Fruit fly (Drosophila melanogaster) whole organism, prepupa: ENCODE measurements around the gene CG11699.

Experiments
- Blimp-1 ChIP-seq: fragments of 200-800 bp; sonication (Bioruptor generic); optimal IDR thresholded peaks from 3 replicates; lab custom pipeline; 2017; ENCODE audit warnings: missing biosample characterization, missing genetic modification characterization, mild to moderate bottlenecking, moderate library complexity, missing genetic modification reagents
- CG10631 ChIP-seq: fragments of 200-800 bp; sonication (Bioruptor generic); optimal IDR thresholded peaks from 2 replicates; lab custom pipeline; 2016; ENCODE audit warnings: missing biosample characterization, missing genetic modification characterization
- CG11294 ChIP-seq: fragments of 200-800 bp; sonication (Bioruptor generic); IDR thresholded peaks from 2 replicates; pipeline ENCODE4 v1.3.6; 2022; ENCODE audit warnings: missing biosample characterization, missing genetic modification characterization
- CG15336 ChIP-seq: fragments of 200-800 bp; sonication (Bioruptor generic); IDR thresholded peaks from 2 replicates; pipeline ENCODE4 v1.3.6; 2022; ENCODE audit warnings: missing biosample characterization, missing genetic modification characterization
- CG1621 ChIP-seq: fragments of 200-800 bp; sonication (Bioruptor generic); optimal IDR thresholded peaks from 3 replicates; lab custom pipeline; 2018; ENCODE audit warnings: missing biosample characterization, mild to moderate bottlenecking, missing genetic modification characterization
- CG16779 ChIP-seq: fragments of 200-800 bp; sonication (Bioruptor generic); optimal IDR thresholded peaks from 3 replicates; lab custom pipeline; 2017; ENCODE audit warnings: missing biosample characterization, mild to moderate bottlenecking, missing genetic modification characterization
- CG3032 ChIP-seq: fragments of 200-800 bp; optimal IDR thresholded peaks from 2 replicates; lab custom pipeline; 2019; ENCODE audit warnings: missing biosample characterization, mild to moderate bottlenecking, missing genetic modification characterization, moderate library complexity
- CG31627 ChIP-seq: fragments of 200-800 bp; sonication (Bioruptor generic); optimal IDR thresholded peaks from 3 replicates; lab custom pipeline; 2016; ENCODE audit warnings: missing biosample characterization, missing genetic modification characterization
- CG32006 ChIP-seq: fragments of 200-800 bp; sonication (Bioruptor generic); optimal IDR thresholded peaks from 3 replicates; lab custom pipeline; 2017; ENCODE audit warnings: missing biosample characterization, mild to moderate bottlenecking, missing genetic modification characterization
- CG3919 ChIP-seq: fragments of 200-800 bp; sonication (Bioruptor generic); optimal IDR thresholded peaks from 3 replicates; lab custom pipeline; 2016; ENCODE audit warnings: missing biosample characterization, missing genetic modification characterization
- CG4318 ChIP-seq: fragments of 200-800 bp; sonication (Bioruptor generic); optimal IDR thresholded peaks from 3 replicates; lab custom pipeline; 2017; ENCODE audit warnings: missing biosample characterization, mild to moderate bottlenecking, missing genetic modification characterization
- CG6163 ChIP-seq: fragments of 200-800 bp; sonication (Bioruptor generic); IDR thresholded peaks from 3 replicates; pipeline ENCODE4 v1.3.6; 2022; ENCODE audit warnings: missing biosample characterization, missing genetic modification characterization
- CG6276 ChIP-seq: fragments of 200-800 bp; sonication (Bioruptor generic); optimal IDR thresholded peaks from 2 replicates; lab custom pipeline; 2017; ENCODE audit warnings: missing biosample characterization, mild to moderate bottlenecking, missing genetic modification characterization
- CG6792 ChIP-seq: fragments of 200-800 bp; sonication (Bioruptor generic); optimal IDR thresholded peaks from 3 replicates; lab custom pipeline; 2016; ENCODE audit warnings: missing biosample characterization, missing genetic modification characterization
- CG6808 ChIP-seq: fragments of 200-800 bp; sonication (Bioruptor generic); optimal IDR thresholded peaks from 3 replicates; lab custom pipeline; 2017; ENCODE audit warnings: missing biosample characterization, missing genetic modification characterization, mild to moderate bottlenecking, moderate library complexity, missing genetic modification reagents
- CG6854 ChIP-seq: fragments of 200-800 bp; sonication (Bioruptor generic); optimal IDR thresholded peaks from 2 replicates; lab custom pipeline; 2017; ENCODE audit warnings: missing biosample characterization, mild to moderate bottlenecking, missing genetic modification characterization
- CG7368 ChIP-seq: fragments of 200-800 bp; sonication (Bioruptor generic); optimal IDR thresholded peaks from 3 replicates; lab custom pipeline; 2016; ENCODE audit warnings: missing biosample characterization, missing genetic modification characterization
- CG8119 ChIP-seq: fragments of 200-800 bp; sonication (Bioruptor generic); IDR thresholded peaks from 3 replicates; pipeline ENCODE4 v1.3.6; 2022; ENCODE audit warnings: missing biosample characterization, missing genetic modification characterization
- CG8319 ChIP-seq: fragments of 200-800 bp; sonication (Bioruptor generic); optimal IDR thresholded peaks from 3 replicates; lab custom pipeline; 2016; ENCODE audit warnings: missing biosample characterization, missing genetic modification characterization
- CG8632 ChIP-seq: fragments of 200-800 bp; sonication (Bioruptor generic); optimal IDR thresholded peaks from 3 replicates; lab custom pipeline; 2016; ENCODE audit warnings: missing biosample characterization, missing genetic modification characterization
- CG9139 ChIP-seq: fragments of 200-800 bp; sonication (Bioruptor generic); optimal IDR thresholded peaks from 3 replicates; lab custom pipeline; 2017; ENCODE audit warnings: missing biosample characterization, mild to moderate bottlenecking, missing genetic modification characterization
- Eip75B ChIP-seq: fragments of 200-800 bp; sonication (Bioruptor generic); optimal IDR thresholded peaks from 3 replicates; lab custom pipeline; 2016; ENCODE audit warnings: missing biosample characterization, missing genetic modification characterization
- Eip78C ChIP-seq: fragments of 200-800 bp; sonication (Bioruptor generic); peaks from one replicate; lab custom pipeline; 2016; ENCODE audit warnings: missing biosample characterization, missing genetic modification characterization
- Ets21C ChIP-seq: fragments of 200-800 bp; sonication (Bioruptor generic); optimal IDR thresholded peaks from 3 replicates; lab custom pipeline; 2016; ENCODE audit warnings: missing biosample characterization, missing genetic modification characterization
- Ets96B ChIP-seq: fragments of 200-800 bp; optimal IDR thresholded peaks from 2 replicates; lab custom pipeline; 2019; ENCODE audit warnings: missing biosample characterization, mild to moderate bottlenecking, missing genetic modification characterization, moderate library complexity
- Gug ChIP-seq: fragments of 200-800 bp; sonication (Bioruptor generic); IDR thresholded peaks from 2 replicates; pipeline ENCODE4 v1.3.6; 2022; ENCODE audit warnings: missing biosample characterization, missing genetic modification characterization
- Hr38 ChIP-seq: sonication (Bioruptor generic); optimal IDR thresholded peaks from 2 replicates; lab custom pipeline; 2016; ENCODE audit warnings: missing biosample characterization, missing genetic modification characterization
- Lpt ChIP-seq: fragments of 200-800 bp; sonication (Bioruptor generic); optimal IDR thresholded peaks from 3 replicates; lab custom pipeline; 2016; ENCODE audit warnings: missing biosample characterization, missing genetic modification characterization
- Met ChIP-seq: fragments of 200-800 bp; sonication (Bioruptor generic); optimal IDR thresholded peaks from 3 replicates; lab custom pipeline; 2016; ENCODE audit warnings: missing biosample characterization, missing genetic modification characterization
- OdsH ChIP-seq: fragments of 200-800 bp; sonication (Bioruptor generic); optimal IDR thresholded peaks from 3 replicates; lab custom pipeline; 2016; ENCODE audit warnings: missing biosample characterization, missing genetic modification characterization
- Sox102F ChIP-seq: fragments of 200-800 bp; sonication (Bioruptor generic); optimal IDR thresholded peaks from 2 replicates; lab custom pipeline; 2016; ENCODE audit warnings: missing biosample characterization, mild to moderate bottlenecking, missing genetic modification characterization
- Sox15 ChIP-seq: fragments of 200-800 bp; sonication (Bioruptor generic); optimal IDR thresholded peaks from 3 replicates; lab custom pipeline; 2016; ENCODE audit warnings: missing biosample characterization, missing genetic modification characterization
- achi ChIP-seq: fragments of 200-800 bp; sonication (Bioruptor generic); optimal IDR thresholded peaks from 3 replicates; lab custom pipeline; 2016; ENCODE audit warnings: missing biosample characterization, missing genetic modification characterization
- acj6 ChIP-seq: fragments of 200-800 bp; sonication (Bioruptor generic); optimal IDR thresholded peaks from 3 replicates; lab custom pipeline; 2016; ENCODE audit warnings: missing biosample characterization, missing genetic modification characterization
- cyc ChIP-seq: fragments of 200-800 bp; sonication (Bioruptor generic); optimal IDR thresholded peaks from 3 replicates; lab custom pipeline; 2016; ENCODE audit warnings: missing biosample characterization, missing genetic modification characterization
- dsx ChIP-seq: fragments of 200-800 bp; optimal IDR thresholded peaks from 3 replicates; lab custom pipeline; 2019; ENCODE audit warnings: missing biosample characterization, mild to moderate bottlenecking, missing genetic modification characterization, moderate library complexity; ENCODE audit not compliant: poor library complexity, severe bottlenecking
- eg ChIP-seq: fragments of 200-800 bp; sonication (Bioruptor generic); IDR thresholded peaks from 3 replicates; pipeline ENCODE4 v1.3.6; 2022; ENCODE audit warnings: missing biosample characterization, missing genetic modification characterization
- esn ChIP-seq: fragments of 200-800 bp; sonication (Bioruptor generic); optimal IDR thresholded peaks from 2 replicates; lab custom pipeline; 2016; ENCODE audit warnings: missing biosample characterization, mild to moderate bottlenecking, missing genetic modification characterization, moderate library complexity
- fd59A ChIP-seq: fragments of 200-800 bp; sonication (Bioruptor generic); optimal IDR thresholded peaks from 2 replicates; lab custom pipeline; 2017; ENCODE audit warnings: missing biosample characterization, mild to moderate bottlenecking, missing genetic modification characterization, missing genetic modification reagents
- lz ChIP-seq: fragments of 200-800 bp; sonication (Bioruptor generic); optimal IDR thresholded peaks from 3 replicates; lab custom pipeline; 2016; ENCODE audit warnings: missing biosample characterization, missing genetic modification characterization
- net ChIP-seq: fragments of 200-800 bp; sonication (Bioruptor generic); optimal IDR thresholded peaks from 3 replicates; lab custom pipeline; 2016; ENCODE audit warnings: missing biosample characterization, missing genetic modification characterization
- pdm3 ChIP-seq: fragments of 200-800 bp; sonication (Bioruptor generic); optimal IDR thresholded peaks from 3 replicates; lab custom pipeline; 2016; ENCODE audit warnings: missing biosample characterization, missing genetic modification characterization
- salr ChIP-seq, 2 experiments: fragments of 200-800 bp; sonication (Bioruptor generic); optimal IDR thresholded peaks; 3 replicates each; lab custom pipeline; 2016 to 2018; ENCODE audit warnings: missing biosample characterization in 2 of 2, missing genetic modification characterization in 2 of 2, mild to moderate bottlenecking in 1 of 2
- spab ChIP-seq: fragments of 200-800 bp; sonication (Bioruptor generic); optimal IDR thresholded peaks from 2 replicates; lab custom pipeline; 2017; ENCODE audit warnings: missing biosample characterization, mild to moderate bottlenecking, missing genetic modification characterization, missing genetic modification reagents
- ss ChIP-seq, 2 experiments: fragments of 200-800 bp; sonication (Bioruptor generic); optimal IDR thresholded peaks; 2 replicates in 1 of 2; 3 replicates in 1 of 2; lab custom pipeline; 2017 to 2018; ENCODE audit warnings: mild to moderate bottlenecking in 2 of 2, missing biosample characterization in 2 of 2, missing genetic modification characterization in 2 of 2, moderate library complexity in 1 of 2
- svp ChIP-seq: fragments of 200-800 bp; sonication (Bioruptor generic); peaks from one replicate; lab custom pipeline; 2016; ENCODE audit warnings: missing biosample characterization, missing genetic modification characterization
- topi ChIP-seq: fragments of 200-800 bp; sonication (Bioruptor generic); optimal IDR thresholded peaks from 3 replicates; lab custom pipeline; 2016; ENCODE audit warnings: missing biosample characterization, missing genetic modification characterization
- vri ChIP-seq: fragments of 200-800 bp; sonication (Bioruptor generic); optimal IDR thresholded peaks from 3 replicates; lab custom pipeline; 2016; ENCODE audit warnings: missing biosample characterization, mild to moderate bottlenecking, missing genetic modification characterization

CG11699 gene

DNA sequence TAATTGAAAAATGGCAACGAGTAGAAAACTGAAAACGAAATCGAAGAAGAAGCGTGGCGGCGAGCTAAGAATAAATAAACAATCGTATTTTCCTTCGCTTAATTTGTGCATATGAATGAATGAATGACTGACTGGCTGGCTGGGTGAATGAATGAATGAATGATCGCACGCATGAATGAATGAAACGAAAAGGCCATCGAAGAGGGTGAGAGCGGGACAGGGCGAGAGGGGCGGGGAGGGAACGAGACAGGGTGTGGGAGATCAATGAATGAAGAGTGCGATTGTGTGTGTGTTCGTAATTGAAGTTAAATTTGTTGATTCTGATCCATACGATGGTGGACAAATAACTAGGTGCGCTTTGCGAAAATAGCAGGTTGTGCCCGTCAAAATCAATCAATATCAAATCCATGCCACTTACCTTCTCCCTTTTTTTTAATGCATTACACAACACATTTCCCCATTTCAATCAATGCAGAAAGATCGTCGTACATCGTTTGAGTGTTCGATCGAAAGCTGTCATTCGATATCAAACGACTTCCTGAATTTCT lies 43.3 kb upstream of the CG11699 start:
- TF ChIP-seq CG6163 (GFP tag; lab: Robert Waterston, UW) (no peak), fd59A (no peak), CG31627 (GFP tag; lab: Kevin White, UChicago) (no peak), svp (GFP tag; lab: Kevin White, UChicago) (no peak), CG7368 (GFP tag; lab: Kevin White, UChicago) (no peak)

DNA sequence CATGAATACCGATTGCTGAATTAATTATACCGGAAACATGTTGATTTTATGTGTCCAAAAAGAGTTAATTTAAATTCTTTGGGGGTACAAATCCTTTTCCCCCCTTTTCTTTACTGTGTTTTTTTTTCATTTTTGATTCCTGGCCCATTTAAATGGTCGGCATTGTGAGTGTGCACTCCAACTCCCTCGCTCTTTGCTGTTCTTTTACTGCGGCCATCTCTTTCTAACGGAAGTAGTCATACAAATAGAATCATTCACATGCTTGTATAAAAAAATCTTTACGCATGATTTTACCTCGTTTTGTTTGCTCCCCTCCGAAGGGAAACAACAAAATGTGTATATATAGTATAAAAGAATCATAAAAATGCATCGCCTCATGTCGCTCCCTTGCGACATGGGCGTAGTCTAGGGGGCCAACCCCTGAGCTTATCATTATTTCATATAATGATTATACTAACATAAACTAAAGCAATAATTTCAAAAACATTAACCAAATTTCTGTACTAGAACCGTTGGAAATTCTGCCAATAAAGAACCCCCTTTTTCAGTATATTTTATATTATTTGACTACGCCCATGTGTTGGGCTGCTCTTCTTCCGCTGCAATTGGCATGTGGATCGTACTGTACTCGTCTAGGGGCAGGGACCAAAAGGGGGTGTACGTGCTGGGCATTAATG lies 42.3 kb upstream of the CG11699 start:
- TF ChIP-seq CG6854 (GFP tag; lab: Kevin White, UChicago), result peak; percentile 30
- peak; percentile 50 for TF ChIP-seq topi (GFP tag; lab: Kevin White, UChicago)
- TF ChIP-seq Blimp-1 (GFP tag; lab: Kevin White, UChicago), result no peak
- TF ChIP-seq Lpt (GFP tag; lab: Kevin White, UChicago), result peak; percentile 57
- TF ChIP-seq CG9139 (GFP tag; lab: Kevin White, UChicago), result peak; percentile 47
- TF ChIP-seq eg (GFP tag; lab: Robert Waterston, UW), result peak; percentile 79
- peak; percentile 14 for TF ChIP-seq CG4318 (GFP tag; lab: Kevin White, UChicago)
- peak; percentile 69 for TF ChIP-seq CG1621 (tag; lab: Kevin White, UChicago)
- TF ChIP-seq vri, result no peak
- peak; percentile 62 for TF ChIP-seq OdsH (GFP tag; lab: Kevin White, UChicago)
- peak; percentile 58 for TF ChIP-seq CG15336
- peak; percentile 70 for TF ChIP-seq acj6 (GFP tag; lab: Kevin White, UChicago)
- TF ChIP-seq CG8119 (GFP tag; lab: Robert Waterston, UW), result peak; percentile 69
- TF ChIP-seq CG6163 (GFP tag; lab: Robert Waterston, UW), result peak; percentile 73
- peak; percentile 50 for TF ChIP-seq esn (GFP tag; lab: Kevin White, UChicago)
- TF ChIP-seq CG32006 (GFP tag; lab: Kevin White, UChicago), result peak; percentile 59
- TF ChIP-seq CG10631, result peak; percentile 76
- TF ChIP-seq salr (GFP tag; optimal IDR thresholded peaks at IDR 0.05; lab: Kevin White, UChicago), result peak; percentile 34 to 38
- TF ChIP-seq ss (GFP tag; optimal IDR thresholded peaks at IDR 0.05; lab: Kevin White, UChicago), result peak; percentile 67 to 82
- TF ChIP-seq CG6792 (GFP tag; lab: Kevin White, UChicago), result peak; percentile 36
- peak; percentile 66 for TF ChIP-seq Eip75B (GFP tag; lab: Kevin White, UChicago)
- peak; percentile 67 for TF ChIP-seq fd59A
- TF ChIP-seq Ets21C, result peak; percentile 34
- peak; percentile 79 for TF ChIP-seq dsx (GFP tag; lab: Kevin White, UChicago)
- no peak for TF ChIP-seq CG11294 (GFP tag; lab: Robert Waterston, UW)
- TF ChIP-seq cyc, result peak; percentile 32
- TF ChIP-seq Sox102F (GFP tag; lab: Kevin White, UChicago), result peak; percentile 55
- TF ChIP-seq CG6276 (GFP tag; lab: Kevin White, UChicago), result peak; percentile 43
- peak; percentile 35 for TF ChIP-seq CG16779 (tag; lab: Kevin White, UChicago)
- peak; percentile 79 for TF ChIP-seq CG3032
- peak; percentile 67 for TF ChIP-seq pdm3 (GFP tag; lab: Kevin White, UChicago)
- TF ChIP-seq CG6808 (GFP tag; lab: Kevin White, UChicago), result peak; percentile 79
- peak; percentile 77 for TF ChIP-seq Ets96B
- TF ChIP-seq CG3919 (GFP tag; lab: Kevin White, UChicago), result peak; percentile 52
- peak; percentile 51 for TF ChIP-seq CG8632 (GFP tag; lab: Kevin White, UChicago)
- TF ChIP-seq svp (GFP tag; lab: Kevin White, UChicago), result peak; percentile 83
- peak; percentile 37 for TF ChIP-seq lz (GFP tag; lab: Kevin White, UChicago)
- peak; percentile 64 for TF ChIP-seq spab
- peak; percentile 91 for TF ChIP-seq Eip78C (GFP tag; lab: Kevin White, UChicago)
- TF ChIP-seq Sox15 (GFP tag; lab: Kevin White, UChicago), result no peak
- TF ChIP-seq CG8319 (GFP tag; lab: Kevin White, UChicago), result peak; percentile 11
- TF ChIP-seq net (GFP tag; lab: Kevin White, UChicago), result peak; percentile 68
- TF ChIP-seq Met (GFP tag; lab: Kevin White, UChicago), result peak; percentile 52
- TF ChIP-seq Gug (GFP tag; lab: Robert Waterston, UW), result peak; percentile 45
- TF ChIP-seq Hr38 (GFP tag; lab: Kevin White, UChicago), result no peak
- peak; percentile 35 for TF ChIP-seq CG31627 (GFP tag; lab: Kevin White, UChicago)
- TF ChIP-seq achi (GFP tag; lab: Kevin White, UChicago), result peak; percentile 66
